Worm (Caenorhabditis elegans) whole organism, L1 larva: ENCODE measurements around the gene pptr-1.

ENCODE experiments used
- C34B4.2 ChIP-seq: sonication (generic microtip); optimal IDR thresholded peaks from 2 replicates; lab custom pipeline; 2017; ENCODE audit warnings: mild to moderate bottlenecking, missing genetic modification characterization, missing compliant biosample characterization
- F16B12.6 ChIP-seq: fragments of 150-350 bp; optimal IDR thresholded peaks from 2 replicates; lab custom pipeline; 2014; ENCODE audit warnings: missing biosample characterization, missing genetic modification characterization
- Y116A8C.19 ChIP-seq: sonication (generic microtip); optimal IDR thresholded peaks from 2 replicates; lab custom pipeline; 2016; ENCODE audit warnings: missing compliant biosample characterization, missing genetic modification characterization, borderline replicate concordance
- aha-1 ChIP-seq: fragments of 150-350 bp; optimal IDR thresholded peaks from 2 replicates; lab custom pipeline; 2014; ENCODE audit warnings: missing biosample characterization, missing genetic modification characterization
- alr-1 ChIP-seq: fragments of 200-800 bp; sonication (Bioruptor generic); optimal IDR thresholded peaks from 2 replicates; lab custom pipeline; 2018; ENCODE audit warnings: borderline replicate concordance, mild to moderate bottlenecking, missing genetic modification characterization, missing compliant biosample characterization
- aly-2 ChIP-seq: fragments of 150-350 bp; optimal IDR thresholded peaks from 2 replicates; lab custom pipeline; 2014; ENCODE audit warnings: missing biosample characterization, missing genetic modification characterization
- ama-1 ChIP-seq: fragments of 150-350 bp; optimal IDR thresholded peaks from 2 replicates; lab custom pipeline; 2014
- ceh-63 ChIP-seq: fragments of 200-800 bp; sonication (Bioruptor generic); optimal IDR thresholded peaks from 2 replicates; lab custom pipeline; 2018; ENCODE audit warnings: mild to moderate bottlenecking, missing genetic modification characterization, missing compliant biosample characterization
- ceh-82 ChIP-seq, 3 experiments: fragments of 150-350 bp in 1 of 3; sonication (generic microtip) in 2 of 3; optimal IDR thresholded peaks; 2 replicates each; lab custom pipeline; 2014 to 2017; ENCODE audit warnings: missing biosample characterization in 3 of 3, missing genetic modification characterization in 3 of 3
- ceh-90 ChIP-seq: sonication (generic microtip); optimal IDR thresholded peaks from 2 replicates; lab custom pipeline; 2016; ENCODE audit warnings: missing genetic modification characterization, missing compliant biosample characterization
- ces-1 ChIP-seq: fragments of 150-350 bp; optimal IDR thresholded peaks from 2 replicates; lab custom pipeline; 2014; ENCODE audit warnings: missing biosample characterization, missing genetic modification reagents, missing genetic modification characterization
- dpl-1 ChIP-seq, 3 experiments: fragments of 150-350 bp in 2 of 3; sonication (generic microtip) in 1 of 3; optimal IDR thresholded peaks; 2 replicates each; lab custom pipeline; 2014 to 2017; ENCODE audit warnings: missing biosample characterization in 3 of 3, missing genetic modification characterization in 3 of 3, missing genetic modification reagents in 3 of 3
- efl-1 ChIP-seq, 4 experiments: fragments of 150-350 bp; optimal IDR thresholded peaks in 3 of 4; peaks in 1 of 4; 1 replicate in 1 of 4; 2 replicates in 3 of 4; lab custom pipeline; 2014; ENCODE audit warnings: missing biosample characterization in 2 of 4, missing genetic modification characterization in 2 of 4, missing genetic modification reagents in 2 of 4
- egl-27 ChIP-seq, 2 experiments: fragments of 150-350 bp in 1 of 2; sonication (generic microtip); optimal IDR thresholded peaks; 3 replicates each; lab custom pipeline; 2017 to 2018; ENCODE audit warnings: missing biosample characterization in 2 of 2, missing genetic modification characterization in 2 of 2, missing genetic modification reagents in 2 of 2
- fkh-10 ChIP-seq: sonication (generic microtip); optimal IDR thresholded peaks from 2 replicates; lab custom pipeline; 2017; ENCODE audit warnings: missing biosample characterization, missing genetic modification reagents, missing genetic modification characterization
- fkh-4 ChIP-seq: sonication (generic microtip); optimal IDR thresholded peaks from 2 replicates; lab custom pipeline; 2016; ENCODE audit warnings: missing compliant biosample characterization, missing genetic modification characterization, borderline replicate concordance
- fkh-8 ChIP-seq: sonication (generic microtip); optimal IDR thresholded peaks from 2 replicates; lab custom pipeline; 2016; ENCODE audit warnings: mild to moderate bottlenecking, missing genetic modification characterization, missing compliant biosample characterization
- grh-1 ChIP-seq: fragments of 200-800 bp; sonication (Bioruptor generic); IDR thresholded peaks from 2 replicates; pipeline ENCODE4 v1.3.6; 2022; ENCODE audit warnings: missing genetic modification reagents, missing genetic modification characterization, missing compliant biosample characterization
- irx-1 ChIP-seq: sonication (generic microtip); optimal IDR thresholded peaks from 2 replicates; lab custom pipeline; 2016; ENCODE audit warnings: missing genetic modification characterization, missing compliant biosample characterization
- lin-15B ChIP-seq: fragments of 150-350 bp; sonication (generic microtip); optimal IDR thresholded peaks from 3 replicates; lab custom pipeline; 2014; ENCODE audit warnings: missing biosample characterization, missing genetic modification characterization
- lin-39 ChIP-seq: fragments of 150-350 bp; optimal IDR thresholded peaks from 2 replicates; lab custom pipeline; 2014; ENCODE audit warnings: missing biosample characterization, missing genetic modification reagents, missing genetic modification characterization
- lir-3 ChIP-seq: sonication (generic microtip); optimal IDR thresholded peaks from 2 replicates; lab custom pipeline; 2016; ENCODE audit warnings: mild to moderate bottlenecking, missing genetic modification characterization, moderate library complexity, missing compliant biosample characterization; ENCODE audit not compliant: poor library complexity
- mab-9 ChIP-seq: fragments of 200-800 bp; sonication (Bioruptor generic); IDR thresholded peaks from 2 replicates; pipeline ENCODE4 v1.3.6; 2022; ENCODE audit warnings: missing genetic modification reagents, missing genetic modification characterization, missing compliant biosample characterization
- mep-1 ChIP-seq: fragments of 150-350 bp; optimal IDR thresholded peaks from 2 replicates; lab custom pipeline; 2014; ENCODE audit warnings: missing biosample characterization, missing genetic modification characterization
- nhr-11 ChIP-seq: fragments of 150-350 bp; optimal IDR thresholded peaks from 2 replicates; lab custom pipeline; 2014; ENCODE audit warnings: missing biosample characterization, missing genetic modification characterization
- nhr-20 ChIP-seq: sonication (generic microtip); optimal IDR thresholded peaks from 2 replicates; lab custom pipeline; 2016; ENCODE audit warnings: mild to moderate bottlenecking, missing genetic modification characterization, missing compliant biosample characterization
- nhr-237 ChIP-seq: fragments of 150-350 bp; optimal IDR thresholded peaks from 2 replicates; lab custom pipeline; 2014; ENCODE audit warnings: missing biosample characterization, missing genetic modification characterization
- nhr-47 ChIP-seq: sonication (generic microtip); optimal IDR thresholded peaks from 2 replicates; lab custom pipeline; 2016; ENCODE audit warnings: mild to moderate bottlenecking, missing genetic modification characterization, moderate library complexity, missing compliant biosample characterization
- nhr-71 ChIP-seq: sonication (generic microtip); optimal IDR thresholded peaks from 2 replicates; lab custom pipeline; 2016; ENCODE audit warnings: mild to moderate bottlenecking, missing genetic modification characterization, moderate library complexity, missing compliant biosample characterization
- nhr-84 ChIP-seq: sonication (generic microtip); optimal IDR thresholded peaks from 2 replicates; lab custom pipeline; 2017; ENCODE audit warnings: missing biosample characterization, missing genetic modification characterization
- pag-3 ChIP-seq: sonication (generic microtip); optimal IDR thresholded peaks from 2 replicates; lab custom pipeline; 2017; ENCODE audit warnings: missing genetic modification characterization, mild to moderate bottlenecking, missing compliant biosample characterization, antibody characterized with exemption, borderline replicate concordance; ENCODE audit not compliant: insufficient read depth
- pax-3 ChIP-seq: fragments of 200-800 bp; sonication (Bioruptor generic); optimal IDR thresholded peaks from 2 replicates; lab custom pipeline; 2018; ENCODE audit warnings: mild to moderate bottlenecking, missing genetic modification characterization, moderate library complexity, missing compliant biosample characterization
- snu-23 ChIP-seq: sonication (generic microtip); optimal IDR thresholded peaks from 2 replicates; lab custom pipeline; 2016; ENCODE audit warnings: missing genetic modification characterization, missing compliant biosample characterization
- sox-4 ChIP-seq: sonication (generic microtip); optimal IDR thresholded peaks from 2 replicates; lab custom pipeline; 2016; ENCODE audit warnings: missing genetic modification characterization, missing compliant biosample characterization
- sptf-1 ChIP-seq: fragments of 150-350 bp; optimal IDR thresholded peaks from 2 replicates; lab custom pipeline; 2014; ENCODE audit warnings: missing biosample characterization, missing genetic modification characterization
- sup-37 ChIP-seq: fragments of 200-800 bp; sonication (Bioruptor generic); optimal IDR thresholded peaks from 2 replicates; lab custom pipeline; 2018; ENCODE audit warnings: mild to moderate bottlenecking, missing genetic modification characterization, missing compliant biosample characterization
- swsn-7 ChIP-seq: sonication (generic microtip); optimal IDR thresholded peaks from 2 replicates; lab custom pipeline; 2016; ENCODE audit warnings: missing genetic modification characterization, missing compliant biosample characterization
- tlp-1 ChIP-seq: fragments of 150-350 bp; optimal IDR thresholded peaks from 2 replicates; lab custom pipeline; 2014; ENCODE audit warnings: missing biosample characterization, missing genetic modification characterization
- unc-130 ChIP-seq: fragments of 150-350 bp; optimal IDR thresholded peaks from 2 replicates; lab custom pipeline; 2017; ENCODE audit warnings: missing biosample characterization, missing genetic modification characterization, inconsistent platforms
- unc-62 ChIP-seq: fragments of 150-350 bp; optimal IDR thresholded peaks from 2 replicates; lab custom pipeline; 2014; ENCODE audit warnings: missing biosample characterization, missing genetic modification reagents, missing genetic modification characterization
- unc-86 ChIP-seq: sonication (generic microtip); optimal IDR thresholded peaks from 2 replicates; lab custom pipeline; 2016; ENCODE audit warnings: missing genetic modification characterization, missing compliant biosample characterization
- unc-98 ChIP-seq: fragments of 200-800 bp; sonication (Bioruptor generic); IDR thresholded peaks from 2 replicates; pipeline ENCODE4 v1.3.6; 2022; ENCODE audit warnings: missing genetic modification characterization, missing compliant biosample characterization
- zag-1 ChIP-seq: fragments of 150-350 bp; optimal IDR thresholded peaks from 2 replicates; lab custom pipeline; 2014; ENCODE audit warnings: missing biosample characterization, missing genetic modification characterization
- zip-4 ChIP-seq: fragments of 200-800 bp; sonication (Bioruptor generic); optimal IDR thresholded peaks from 2 replicates; lab custom pipeline; 2018; ENCODE audit warnings: mild to moderate bottlenecking, missing genetic modification characterization, moderate library complexity, missing compliant biosample characterization
- ztf-4 ChIP-seq: fragments of 150-350 bp; optimal IDR thresholded peaks from 2 replicates; lab custom pipeline; 2014; ENCODE audit warnings: missing biosample characterization, missing genetic modification characterization

pptr-1 gene

ce11 chrV:16356798-16357197, 523 bp upstream of the pptr-1 start:
- TF ChIP-seq efl-1 (optimal IDR thresholded peaks at IDR 0.05; lab: Kevin White, UChicago) (peak in 1 of 2 experiments; percentile 38), efl-1 (GFP tag; optimal IDR thresholded peaks at IDR 0.05 in 1 of 2; lab: Kevin White, UChicago) (peak; percentile 59 to 93), Y116A8C.19 (tag; lab: Kevin White, UChicago) (no peak), tlp-1 (no peak), dpl-1 (GFP tag; optimal IDR thresholded peaks at IDR 0.05; lab: Kevin White, UChicago) (peak in 1 of 3 experiments; percentile 41)
- TF ChIP-seq, all 84 proteins: peak for 2

ce11 chrV:16361350-16361749, 4.0 kb downstream of the pptr-1 start:
- TF ChIP-seq lir-3 (tag; lab: Kevin White, UChicago) (no peak), lin-15B (tag; lab: Kevin White, UChicago) (no peak), unc-62 (no peak), pag-3 (tag; lab: Kevin White, UChicago) (no peak), irx-1 (tag; lab: Kevin White, UChicago) (no peak), nhr-84 (no peak), ceh-90 (no peak), zag-1 (tag; lab: Kevin White, UChicago) (no peak), unc-130 (tag; lab: Kevin White, UChicago) (no peak), sptf-1 (no peak), pax-3 (tag; lab: Kevin White, UChicago) (no peak), grh-1 (GFP tag; lab: Robert Waterston, UW) (no peak), unc-98 (no peak), nhr-11 (tag; lab: Kevin White, UChicago) (no peak), nhr-47 (tag; lab: Kevin White, UChicago) (no peak)

- TF ChIP-seq lir-3 (tag; lab: Kevin White, UChicago) (no peak), fkh-10 (no peak), ama-1 (lab: Kevin White, UChicago) (no peak), ztf-4 (tag; lab: Kevin White, UChicago) (no peak), snu-23 (GFP tag; lab: Kevin White, UChicago) (no peak), aly-2 (tag; lab: Kevin White, UChicago) (peak; percentile 40), fkh-8 (tag; lab: Kevin White, UChicago) (no peak), nhr-237 (no peak), ceh-82 (tag; optimal IDR thresholded peaks at IDR 0.05; lab: Kevin White, UChicago) (peak in 1 of 3 experiments; percentile 2), nhr-71 (peak; percentile 2), mab-9 (no peak), egl-27 (tag; optimal IDR thresholded peaks at IDR 0.05; lab: Kevin White, UChicago) (no peak)
- TF ChIP-seq, all 84 proteins: peak for 3
Observed at ce11 chrV:16367575-16367974, 10.3 kb downstream of the pptr-1 start, which contains the start of gene W08G11.3. Gene W08G11.3, plus strand, starts transcription at chrV:16367681.

- TF ChIP-seq nhr-11 (tag; lab: Kevin White, UChicago) (no peak), efl-1 (optimal IDR thresholded peaks at IDR 0.05; lab: Kevin White, UChicago) (no peak), efl-1 (GFP tag; optimal IDR thresholded peaks at IDR 0.05 in 1 of 2; lab: Kevin White, UChicago) (peak in 1 of 2 experiments; percentile 55)
Observed at ce11 chrV:16368143-16368542, 10.8 kb downstream of the pptr-1 start.

ce11 chrV:16370039-16370438, 12.7 kb downstream of the pptr-1 start:
- TF ChIP-seq sup-37 (GFP tag; lab: Kevin White, UChicago) (peak; percentile 18), alr-1 (no peak), aha-1 (tag; lab: Kevin White, UChicago) (no peak), zag-1 (tag; lab: Kevin White, UChicago) (no peak), ceh-63 (GFP tag; lab: Kevin White, UChicago) (no peak), unc-86 (tag; lab: Kevin White, UChicago) (no peak), fkh-4 (tag; lab: Kevin White, UChicago) (no peak), lin-39 (tag; lab: Kevin White, UChicago) (peak; percentile 12), zip-4 (GFP tag; lab: Kevin White, UChicago) (peak; percentile 61), nhr-237 (no peak), swsn-7 (peak; percentile 76), mep-1 (tag; lab: Kevin White, UChicago) (peak; percentile 73), F16B12.6 (tag; lab: Kevin White, UChicago) (peak; percentile 7), irx-1 (tag; lab: Kevin White, UChicago) (peak; percentile 65), ama-1 (lab: Kevin White, UChicago) (no peak), ces-1 (GFP tag; lab: Kevin White, UChicago) (no peak), tlp-1 (no peak), sox-4 (tag; lab: Kevin White, UChicago) (no peak), C34B4.2 (tag; lab: Kevin White, UChicago) (no peak), nhr-20 (tag; lab: Kevin White, UChicago) (peak; percentile 74)
